Fruit fly (Drosophila melanogaster): ENCODE results near the gene CG43400.
A peak's percentile ranks its signal among the peaks of the same experiment; 100 is the strongest.

DNA sequence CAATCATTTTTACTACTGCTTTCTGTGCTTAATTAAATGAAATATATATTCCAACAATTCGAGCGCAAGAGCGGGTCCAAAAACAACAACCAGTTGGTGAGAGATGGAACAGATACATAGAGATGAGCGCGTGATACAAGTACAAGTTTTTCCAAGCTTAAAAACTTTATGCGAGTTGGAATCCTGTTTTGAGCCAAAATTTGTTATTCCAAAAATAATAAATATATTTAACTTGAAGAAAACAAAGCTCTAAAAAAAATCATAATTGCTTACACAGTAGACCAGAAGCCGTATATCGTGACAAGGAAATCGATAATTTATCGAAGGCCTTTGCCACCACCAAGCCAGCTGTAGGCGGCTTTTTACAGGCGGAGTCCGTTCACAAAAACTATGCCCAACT, 24.2 kb downstream of the CG43400 start, which contains the start of the genes CG13097 and PIG-U:
- no peak for TF ChIP-seq cnc (optimal IDR thresholded peaks at IDR 0.05)
- TF ChIP-seq Crg-1 (GFP tag; optimal IDR thresholded peaks at IDR 0.05), result peak; percentile 88
- TF ChIP-seq CG14711 (tag; optimal IDR thresholded peaks at IDR 0.05), result peak; percentile 81
- TF ChIP-seq CG5204 (GFP tag; optimal IDR thresholded peaks at IDR 0.05), result no peak
- TF ChIP-seq toe (GFP tag; optimal IDR thresholded peaks at IDR 0.05), result peak; percentile 93
- peak; percentile 85 for TF ChIP-seq CG7101 (tag; optimal IDR thresholded peaks at IDR 0.05)
- TF ChIP-seq CG33017 (tag; optimal IDR thresholded peaks at IDR 0.05), result peak; percentile 66
- TF ChIP-seq CG11617 (GFP tag; optimal IDR thresholded peaks at IDR 0.05), result peak; percentile 79
- peak; percentile 91 for TF ChIP-seq CG1620 (GFP tag; optimal IDR thresholded peaks at IDR 0.05)
- no peak for TF ChIP-seq kay (GFP tag; ENCODE audit: borderline replicate concordance)
